Worm (Caenorhabditis elegans): Measurements from ENCODE around the gene C50C3.19.

- no peak for TF ChIP-seq zip-2 (tag; optimal IDR thresholded peaks at IDR 0.05)
- TF ChIP-seq lin-15B (tag; optimal IDR thresholded peaks at IDR 0.05), result no peak
- no peak for TF ChIP-seq ZK546.5 (tag; optimal IDR thresholded peaks at IDR 0.05)
- TF ChIP-seq aly-2 (tag; optimal IDR thresholded peaks at IDR 0.05), result no peak
- no peak for TF ChIP-seq ceh-20 (GFP tag; IDR thresholded peaks at IDR 0.05)
- no peak for TF ChIP-seq fkh-10 (GFP tag; optimal IDR thresholded peaks at IDR 0.05)
- no peak for TF ChIP-seq hmg-1.1 (GFP tag; IDR thresholded peaks at IDR 0.05)
- no peak for TF ChIP-seq lsy-2 (tag; optimal IDR thresholded peaks at IDR 0.05)
- no peak for TF ChIP-seq unc-62 (GFP tag; optimal IDR thresholded peaks at IDR 0.05 in 1 of 2)
- TF ChIP-seq unc-62 (tag; optimal IDR thresholded peaks at IDR 0.05), result no peak
- no peak for TF ChIP-seq ztf-11 (tag; optimal IDR thresholded peaks at IDR 0.05)
- TF ChIP-seq unc-130 (GFP tag; optimal IDR thresholded peaks at IDR 0.05), result no peak
- no peak for TF ChIP-seq zfp-2 (tag; optimal IDR thresholded peaks at IDR 0.05)
- TF ChIP-seq madf-5 (GFP tag; IDR thresholded peaks at IDR 0.05), result no peak
Measured at ce11 chrIII:8154423-8154822, 36.2 kb upstream of the C50C3.19 start.

Measured in whole organism, L4 larva.